Fruit fly (Drosophila melanogaster) whole organism, embryonic: ENCODE data around the gene Ist1.
A peak's percentile ranks its signal among the peaks of the same experiment; 100 is the strongest.

Source experiments
- Ada2b ChIP-seq: fragments of 200-800 bp; sonication (Bioruptor generic); IDR thresholded peaks from 2 replicates; pipeline ENCODE4 v1.3.6; 2022; ENCODE audit warnings: missing biosample characterization, missing genetic modification characterization
- CG1024 ChIP-seq: fragments of 200-800 bp; sonication (Bioruptor generic); IDR thresholded peaks from 2 replicates; pipeline ENCODE4 v1.3.6; 2022; ENCODE audit warnings: missing biosample characterization, missing genetic modification characterization
- CG10267 ChIP-seq: fragments of 200-800 bp; sonication (Bioruptor generic); optimal IDR thresholded peaks from 2 replicates; lab custom pipeline; 2018; ENCODE audit warnings: missing biosample characterization, mild to moderate bottlenecking, missing genetic modification characterization, moderate library complexity
- CG10979 ChIP-seq: fragments of 200-800 bp; sonication (Bioruptor generic); optimal IDR thresholded peaks from 2 replicates; lab custom pipeline; 2018; ENCODE audit warnings: missing biosample characterization, mild to moderate bottlenecking, missing genetic modification characterization, moderate library complexity
- CG11398 ChIP-seq: fragments of 200-800 bp; sonication (Bioruptor generic); optimal IDR thresholded peaks from 2 replicates; lab custom pipeline; 2016; ENCODE audit warnings: missing biosample characterization, missing genetic modification characterization
- CG12769 ChIP-seq: fragments of 200-800 bp; sonication (Bioruptor generic); optimal IDR thresholded peaks from 2 replicates; lab custom pipeline; 2019; ENCODE audit warnings: missing biosample characterization, mild to moderate bottlenecking, missing genetic modification characterization, moderate library complexity
- CG14667 ChIP-seq: fragments of 200-800 bp; sonication (Bioruptor generic); IDR thresholded peaks from 2 replicates; pipeline ENCODE4 v1.3.6; 2022; ENCODE audit warnings: missing biosample characterization, missing genetic modification characterization
- CG17328 ChIP-seq: fragments of 200-800 bp; sonication (Bioruptor generic); IDR thresholded peaks from 2 replicates; pipeline ENCODE4 v1.3.6; 2022; ENCODE audit warnings: missing biosample characterization, missing genetic modification characterization
- CG33557 ChIP-seq: fragments of 200-800 bp; sonication (Bioruptor generic); optimal IDR thresholded peaks from 2 replicates; lab custom pipeline; 2019; ENCODE audit warnings: missing biosample characterization, mild to moderate bottlenecking, missing genetic modification characterization, moderate library complexity
- CG34224 ChIP-seq: fragments of 200-800 bp; sonication (Bioruptor generic); IDR thresholded peaks from 3 replicates; pipeline ENCODE4 v1.3.6; 2022; ENCODE audit warnings: missing biosample characterization, missing genetic modification characterization; ENCODE audit not compliant: partially characterized antibody
- CG4360 ChIP-seq: fragments of 200-800 bp; sonication (Bioruptor generic); IDR thresholded peaks from 2 replicates; pipeline ENCODE4 v1.3.6; 2022; ENCODE audit warnings: missing biosample characterization, missing genetic modification characterization
- CG6254 ChIP-seq: fragments of 200-800 bp; sonication (Bioruptor generic); optimal IDR thresholded peaks from 3 replicates; lab custom pipeline; 2017; ENCODE audit warnings: mild to moderate bottlenecking, missing biosample characterization, missing genetic modification reagents, missing genetic modification characterization
- CG7786 ChIP-seq: fragments of 200-800 bp; sonication (Bioruptor generic); optimal IDR thresholded peaks from 2 replicates; lab custom pipeline; 2016; ENCODE audit warnings: missing biosample characterization, missing genetic modification characterization
- CG7928 ChIP-seq: fragments of 200-800 bp; sonication (Bioruptor generic); optimal IDR thresholded peaks from 2 replicates; lab custom pipeline; 2017; ENCODE audit warnings: missing biosample characterization, mild to moderate bottlenecking, missing genetic modification characterization
- CG9609 ChIP-seq: fragments of 200-800 bp; sonication (Bioruptor generic); optimal IDR thresholded peaks from 3 replicates; lab custom pipeline; 2016; ENCODE audit warnings: missing biosample characterization, missing genetic modification characterization
- Camta ChIP-seq: fragments of 200-800 bp; sonication (Bioruptor generic); optimal IDR thresholded peaks from 2 replicates; lab custom pipeline; 2016; ENCODE audit warnings: missing biosample characterization, missing genetic modification characterization
- D ChIP-seq, 2 experiments: fragments of 200-800 bp in 1 of 2; fragments of >200 bp in 1 of 2; sonication (Bioruptor generic) in 1 of 2; optimal IDR thresholded peaks; 2 replicates in 1 of 2; 3 replicates in 1 of 2; lab custom pipeline; 2017; ENCODE audit warnings: mild to moderate bottlenecking in 1 of 2, missing biosample characterization in 1 of 2, missing genetic modification characterization in 1 of 2, missing genetic modification reagents in 1 of 2
- Dip2 ChIP-seq: fragments of 200-800 bp; sonication (Bioruptor generic); IDR thresholded peaks from 2 replicates; pipeline ENCODE4 v1.3.6; 2022; ENCODE audit warnings: missing biosample characterization, missing genetic modification characterization
- Dll ChIP-seq: fragments of 200-800 bp; sonication (Bioruptor generic); IDR thresholded peaks from 4 replicates; pipeline ENCODE4 v1.3.6; 2022; ENCODE audit warnings: missing biosample characterization, missing genetic modification characterization; ENCODE audit not compliant: partially characterized antibody
- Ets65A ChIP-seq: fragments of 200-800 bp; sonication (Bioruptor generic); peaks from one replicate; lab custom pipeline; 2016; ENCODE audit warnings: missing biosample characterization, missing genetic modification characterization
- Gug ChIP-seq: fragments of 200-800 bp; sonication (Bioruptor generic); IDR thresholded peaks from 4 replicates; pipeline ENCODE4 v1.3.6; 2022; ENCODE audit warnings: missing biosample characterization, missing genetic modification characterization
- HmgZ ChIP-seq: fragments of 200-800 bp; sonication (Bioruptor generic); optimal IDR thresholded peaks from 2 replicates; lab custom pipeline; 2018; ENCODE audit warnings: missing biosample characterization, mild to moderate bottlenecking, missing genetic modification characterization
- Jarid2 ChIP-seq: fragments of 200-800 bp; sonication (Bioruptor generic); optimal IDR thresholded peaks from 3 replicates; lab custom pipeline; 2017; ENCODE audit warnings: mild to moderate bottlenecking, missing biosample characterization, missing genetic modification reagents, missing genetic modification characterization
- Kr ChIP-seq: fragments of 200-800 bp; sonication (Bioruptor generic); optimal IDR thresholded peaks from 2 replicates; lab custom pipeline; 2017; ENCODE audit warnings: missing biosample characterization, mild to moderate bottlenecking, missing genetic modification characterization
- Lhr ChIP-seq: fragments of 200-800 bp; sonication (Bioruptor generic); optimal IDR thresholded peaks from 3 replicates; lab custom pipeline; 2017; ENCODE audit warnings: mild to moderate bottlenecking, missing biosample characterization, missing genetic modification reagents, missing genetic modification characterization
- NK7.1 ChIP-seq: fragments of 200-800 bp; sonication (Bioruptor generic); optimal IDR thresholded peaks from 3 replicates; lab custom pipeline; 2016; ENCODE audit warnings: missing biosample characterization, missing genetic modification characterization
- Oli ChIP-seq: fragments of 200-800 bp; sonication (Bioruptor generic); optimal IDR thresholded peaks from 2 replicates; lab custom pipeline; 2018; ENCODE audit warnings: missing biosample characterization, mild to moderate bottlenecking, missing genetic modification characterization, moderate library complexity
- Pdp1 ChIP-seq, 2 experiments: fragments of 200-800 bp; sonication (Bioruptor generic); optimal IDR thresholded peaks; 3 replicates each; lab custom pipeline; 2016; ENCODE audit warnings: missing biosample characterization in 2 of 2, missing genetic modification characterization in 2 of 2, mild to moderate bottlenecking in 1 of 2, moderate library complexity in 1 of 2
- Ravus ChIP-seq: fragments of 200-800 bp; sonication (Bioruptor generic); IDR thresholded peaks from 2 replicates; pipeline ENCODE4 v1.3.6; 2022; ENCODE audit warnings: missing biosample characterization, missing genetic modification characterization
- Xrp1 ChIP-seq: fragments of 200-800 bp; sonication (Bioruptor generic); IDR thresholded peaks from 2 replicates; pipeline ENCODE4 v1.3.6; 2022; ENCODE audit warnings: missing biosample characterization, missing genetic modification characterization
- bbx ChIP-seq: fragments of 200-800 bp; sonication (Bioruptor generic); IDR thresholded peaks from 2 replicates; pipeline ENCODE4 v1.3.6; 2022; ENCODE audit warnings: missing biosample characterization, missing genetic modification characterization; ENCODE audit not compliant: partially characterized antibody
- cato ChIP-seq: fragments of 200-800 bp; sonication (Bioruptor generic); optimal IDR thresholded peaks from 2 replicates; lab custom pipeline; 2016; ENCODE audit warnings: missing biosample characterization, missing genetic modification characterization, borderline replicate concordance
- cwo ChIP-seq: fragments of 200-800 bp; sonication (Bioruptor generic); optimal IDR thresholded peaks from 3 replicates; lab custom pipeline; 2017; ENCODE audit warnings: missing biosample characterization, missing genetic modification characterization, mild to moderate bottlenecking, moderate library complexity, missing genetic modification reagents
- dan ChIP-seq: fragments of 200-800 bp; sonication (Bioruptor generic); IDR thresholded peaks from 2 replicates; pipeline ENCODE4 v1.3.6; 2022; ENCODE audit warnings: missing biosample characterization, missing genetic modification characterization
- disco-r ChIP-seq: fragments of 200-800 bp; sonication (Bioruptor generic); optimal IDR thresholded peaks from 2 replicates; lab custom pipeline; 2016; ENCODE audit warnings: missing biosample characterization, missing genetic modification characterization
- dpn ChIP-seq, 2 experiments: fragments of 200-800 bp; sonication (Bioruptor generic); optimal IDR thresholded peaks; 3 replicates each; lab custom pipeline; 2016; ENCODE audit warnings: missing biosample characterization in 2 of 2, missing genetic modification characterization in 2 of 2
- exex ChIP-seq: fragments of 200-800 bp; sonication (Bioruptor generic); optimal IDR thresholded peaks from 4 replicates; lab custom pipeline; 2018; ENCODE audit warnings: missing biosample characterization, mild to moderate bottlenecking, missing genetic modification characterization, moderate library complexity
- fd64A ChIP-seq: fragments of 200-800 bp; sonication (Bioruptor generic); optimal IDR thresholded peaks from 3 replicates; lab custom pipeline; 2018; ENCODE audit warnings: missing biosample characterization, mild to moderate bottlenecking, missing genetic modification characterization
- gcm2 ChIP-seq: fragments of 200-800 bp; sonication (Bioruptor generic); optimal IDR thresholded peaks from 2 replicates; lab custom pipeline; 2016; ENCODE audit warnings: missing biosample characterization, missing genetic modification characterization
- ham ChIP-seq: fragments of 200-800 bp; sonication (Bioruptor generic); IDR thresholded peaks from 2 replicates; pipeline ENCODE4 v1.3.6; 2022; ENCODE audit warnings: missing biosample characterization, missing genetic modification characterization
- her ChIP-seq: fragments of 200-800 bp; sonication (Bioruptor generic); optimal IDR thresholded peaks from 2 replicates; lab custom pipeline; 2016; ENCODE audit warnings: missing biosample characterization, missing genetic modification characterization
- hkb ChIP-seq, 2 experiments: fragments of 200-800 bp in 1 of 2; fragments of >200 bp in 1 of 2; sonication (Bioruptor generic) in 1 of 2; IDR thresholded peaks in 1 of 2; optimal IDR thresholded peaks in 1 of 2; 2 replicates each; pipeline versions ENCODE4 v1.3.6 to Lab custom; 2017 to 2022; ENCODE audit warnings: missing biosample characterization in 1 of 2, missing genetic modification characterization in 1 of 2
- jigr1 ChIP-seq: fragments of 200-800 bp; sonication (Bioruptor generic); IDR thresholded peaks from 3 replicates; pipeline ENCODE4 v1.3.6; 2022; ENCODE audit warnings: missing biosample characterization, missing genetic modification characterization
- lola ChIP-seq, 3 experiments: fragments of >200 bp in 2 of 3; fragments of 200-800 bp in 1 of 3; sonication (Bioruptor generic) in 1 of 3; optimal IDR thresholded peaks; 2 replicates each; lab custom pipeline; 2017 to 2019; ENCODE audit warnings: missing biosample characterization in 3 of 3, missing genetic modification characterization in 3 of 3, mild to moderate bottlenecking in 1 of 3, moderate library complexity in 1 of 3
- org-1 ChIP-seq: fragments of 200-800 bp; sonication (Bioruptor generic); optimal IDR thresholded peaks from 2 replicates; lab custom pipeline; 2017; ENCODE audit warnings: missing biosample characterization, missing genetic modification characterization
- pan ChIP-seq, 4 experiments: fragments of >200 bp in 3 of 4; fragments of 200-800 bp in 1 of 4; sonication (Bioruptor generic) in 1 of 4; optimal IDR thresholded peaks in 3 of 4; IDR thresholded peaks in 1 of 4; 2 replicates each; pipeline versions ENCODE4 v1.3.6 to Lab custom; 2017 to 2022; ENCODE audit warnings: missing biosample characterization in 2 of 4, missing genetic modification characterization in 2 of 4, mixed read lengths in 1 of 4
- unc-4 ChIP-seq: fragments of 200-800 bp; sonication (Bioruptor generic); IDR thresholded peaks from 2 replicates; pipeline ENCODE4 v1.3.6; 2022; ENCODE audit warnings: missing biosample characterization, missing genetic modification characterization; ENCODE audit not compliant: partially characterized antibody
- zen2 ChIP-seq: fragments of 200-800 bp; sonication (Bioruptor generic); IDR thresholded peaks from 3 replicates; pipeline ENCODE4 v1.3.6; 2022; ENCODE audit warnings: missing biosample characterization, missing genetic modification characterization; ENCODE audit not compliant: partially characterized antibody

Ist1 gene

DNA sequence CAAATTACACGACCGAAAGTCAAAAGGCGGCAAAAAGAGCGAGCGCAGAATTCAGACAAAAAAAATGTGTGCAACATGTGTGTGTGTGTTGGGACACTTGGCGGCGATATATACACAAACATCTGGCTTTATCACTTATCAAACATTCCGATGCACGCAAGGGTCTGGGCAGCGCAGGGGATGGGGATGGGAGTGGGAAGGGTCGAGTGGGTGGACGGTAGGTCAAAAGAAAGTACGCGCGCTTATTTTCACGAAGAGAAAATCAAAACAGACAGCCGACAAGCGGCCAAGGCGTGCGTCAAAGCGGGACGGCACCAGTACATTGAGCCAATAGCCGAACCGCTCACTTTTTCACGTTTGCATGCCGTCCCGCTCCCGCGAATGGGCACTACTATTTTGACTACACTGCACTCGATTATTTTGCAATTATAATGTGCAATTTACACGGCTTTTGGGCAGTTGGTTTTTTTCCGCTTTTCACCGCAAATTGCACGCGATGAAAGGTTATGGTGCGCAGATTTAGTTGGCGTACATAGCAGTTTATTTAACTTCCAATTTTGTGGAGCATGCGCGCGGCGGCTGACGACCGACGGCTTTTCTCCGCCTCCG is 14.1 kb downstream of the Ist1 start (continued):
- TF ChIP-seq bbx (GFP tag; lab: Robert Waterston, UW) = 0 out of 2 replicates have a peak, but pooled peaks have one; percentile 6
- TF ChIP-seq CG6254 (GFP tag; lab: Kevin White, UChicago) = no peak
- no peak for TF ChIP-seq CG7786 (GFP tag; lab: Kevin White, UChicago)
- peak; percentile 26 for TF ChIP-seq D (optimal IDR thresholded peaks at IDR 0.05; lab: Kevin White, UChicago)
- TF ChIP-seq D (GFP tag; optimal IDR thresholded peaks at IDR 0.05; lab: Kevin White, UChicago) = no peak
- no peak for TF ChIP-seq CG17328 (GFP tag; lab: Robert Waterston, UW)
- no peak for TF ChIP-seq Kr (GFP tag; lab: Kevin White, UChicago)
- TF ChIP-seq CG9609 = no peak
- TF ChIP-seq hkb (optimal IDR thresholded peaks at IDR 0.05; lab: Kevin White, UChicago) = no peak
- TF ChIP-seq hkb (GFP tag; IDR thresholded peaks at IDR 0.05; lab: Robert Waterston, UW) = no peak
- TF ChIP-seq her (GFP tag; lab: Kevin White, UChicago) = peak; percentile 6
- no peak for TF ChIP-seq Oli (tag; lab: Kevin White, UChicago)
- TF ChIP-seq CG14667 (GFP tag; lab: Robert Waterston, UW) = no peak
- no peak for TF ChIP-seq cato (GFP tag; lab: Kevin White, UChicago)
- TF ChIP-seq Gug (GFP tag; lab: Robert Waterston, UW) = no peak
- no peak for TF ChIP-seq CG10267 (tag; lab: Kevin White, UChicago)
- no peak for TF ChIP-seq fd64A (GFP tag; lab: Kevin White, UChicago)
- TF ChIP-seq Lhr = no peak
- TF ChIP-seq CG1024 (GFP tag; lab: Robert Waterston, UW) = no peak
- peak; percentile 49; the same call in 2 of the 3 replicates for TF ChIP-seq zen2 (GFP tag; lab: Robert Waterston, UW)
- TF ChIP-seq dpn (GFP tag; optimal IDR thresholded peaks at IDR 0.05; lab: Kevin White, UChicago) = no peak
- peak; percentile 13 for TF ChIP-seq CG10979
- TF ChIP-seq exex (tag; lab: Kevin White, UChicago) = no peak
- no peak for TF ChIP-seq CG11398
- TF ChIP-seq CG33557 = no peak
- no peak for TF ChIP-seq ham (GFP tag; lab: Robert Waterston, UW)
- TF ChIP-seq pan (optimal IDR thresholded peaks at IDR 0.05; lab: Kevin White, UChicago) = no peak
- TF ChIP-seq pan (GFP tag; optimal IDR thresholded peaks at IDR 0.05 in 1 of 2, IDR thresholded peaks at IDR 0.05 in 1 of 2) = peak in 1 of 2 experiments; percentile 77
- TF ChIP-seq Ada2b (GFP tag; lab: Robert Waterston, UW) = no peak
- TF ChIP-seq gcm2 (GFP tag; lab: Kevin White, UChicago) = no peak
- TF ChIP-seq lola (GFP tag; optimal IDR thresholded peaks at IDR 0.05; lab: Kevin White, UChicago) = no peak
- no peak for TF ChIP-seq Dip2 (GFP tag; lab: Robert Waterston, UW)
- no peak for TF ChIP-seq CG34224
- no peak for TF ChIP-seq CG7928 (GFP tag; lab: Kevin White, UChicago)
- TF ChIP-seq Jarid2 = no peak
- no peak for TF ChIP-seq Camta
- TF ChIP-seq HmgZ (tag; lab: Kevin White, UChicago) = peak; percentile 72
- TF ChIP-seq unc-4 = 0 out of 2 replicates have a peak, but pooled peaks have one; percentile 24
- TF ChIP-seq NK7.1 (GFP tag; lab: Kevin White, UChicago) = no peak
- no peak for TF ChIP-seq org-1 (GFP tag; lab: Kevin White, UChicago)
- no peak for TF ChIP-seq CG12769 (tag; lab: Kevin White, UChicago)
- TF ChIP-seq jigr1 (GFP tag; lab: Robert Waterston, UW) = no peak
- no peak for TF ChIP-seq Pdp1 (GFP tag; optimal IDR thresholded peaks at IDR 0.05; lab: Kevin White, UChicago)
- TF ChIP-seq Ets65A (GFP tag; lab: Kevin White, UChicago) = no peak
- no peak for TF ChIP-seq Ravus (GFP tag; lab: Robert Waterston, UW)
- TF ChIP-seq dan (GFP tag; lab: Robert Waterston, UW) = no peak
- no peak for TF ChIP-seq Dll
- no peak; the same call in 1 of the 2 replicates for TF ChIP-seq CG4360 (GFP tag; lab: Robert Waterston, UW)
- TF ChIP-seq Xrp1 = no peak
- no peak for TF ChIP-seq disco-r (GFP tag; lab: Kevin White, UChicago)
- no peak for TF ChIP-seq cwo
